Fruit fly (Drosophila melanogaster): ENCODE results near the gene Nmnat.

DNA sequence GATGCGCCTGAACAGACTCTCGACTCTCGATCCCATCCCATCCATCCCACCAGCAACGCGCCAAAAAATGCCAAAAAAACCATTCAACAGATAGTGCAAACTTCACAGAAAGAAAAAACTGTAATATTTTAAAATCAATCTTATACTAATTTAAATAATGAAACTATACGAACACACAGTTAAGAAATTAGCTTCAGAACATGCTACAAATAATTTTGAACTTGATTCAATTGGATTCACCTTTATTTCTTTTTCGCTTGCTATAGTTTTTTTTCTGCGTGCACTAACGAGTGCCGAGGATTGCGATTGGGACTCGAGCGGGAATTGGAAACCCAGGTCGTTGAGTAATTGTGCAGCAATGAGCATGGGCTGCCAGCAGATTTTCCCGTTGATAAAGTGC is 37.0 kb upstream of the Nmnat start:
- TF ChIP-seq Dll (optimal IDR thresholded peaks at IDR 0.05) (no peak), psq (optimal IDR thresholded peaks at IDR 0.05) (no peak), CG8478 (optimal IDR thresholded peaks at IDR 0.05) (no peak), usp (GFP tag; optimal IDR thresholded peaks at IDR 0.05) (no peak)
